Fruit fly (Drosophila melanogaster) whole organism, embryonic: ENCODE data around the gene VhaAC39-1.

Experiments
- CG10543 ChIP-seq: fragments of 200-800 bp; sonication (Bioruptor generic); optimal IDR thresholded peaks from 3 replicates; lab custom pipeline; 2017; ENCODE audit warnings: missing biosample characterization, mild to moderate bottlenecking, missing genetic modification characterization, moderate library complexity
- CG10565 ChIP-seq: fragments of 200-800 bp; sonication (Bioruptor generic); optimal IDR thresholded peaks from 3 replicates; lab custom pipeline; 2016; ENCODE audit warnings: missing biosample characterization, mild to moderate bottlenecking, missing genetic modification characterization
- CG11085 ChIP-seq: fragments of 200-800 bp; sonication (Bioruptor generic); IDR thresholded peaks from 2 replicates; pipeline ENCODE4 v1.3.6; 2022; ENCODE audit warnings: missing biosample characterization, missing genetic modification characterization
- CG12391 ChIP-seq: fragments of 200-800 bp; sonication (Bioruptor generic); optimal IDR thresholded peaks from 3 replicates; lab custom pipeline; 2018; ENCODE audit warnings: missing biosample characterization, mild to moderate bottlenecking, missing genetic modification characterization, moderate library complexity
- CG13775 ChIP-seq: fragments of 200-800 bp; sonication (Bioruptor generic); optimal IDR thresholded peaks from 3 replicates; lab custom pipeline; 2017; ENCODE audit warnings: missing biosample characterization, mild to moderate bottlenecking, missing genetic modification characterization
- CG14014 ChIP-seq: fragments of 200-800 bp; sonication (Bioruptor generic); IDR thresholded peaks from 2 replicates; pipeline ENCODE4 v1.3.6; 2022; ENCODE audit warnings: missing biosample characterization, missing genetic modification characterization
- CG14441 ChIP-seq: fragments of 200-800 bp; sonication (Bioruptor generic); IDR thresholded peaks from 2 replicates; pipeline ENCODE4 v1.3.6; 2022; ENCODE audit warnings: missing biosample characterization, missing genetic modification characterization
- CG14667 ChIP-seq: fragments of 200-800 bp; sonication (Bioruptor generic); IDR thresholded peaks from 2 replicates; pipeline ENCODE4 v1.3.6; 2022; ENCODE audit warnings: missing biosample characterization, missing genetic modification characterization
- CG1603 ChIP-seq: fragments of 200-800 bp; sonication (Bioruptor generic); optimal IDR thresholded peaks from 2 replicates; lab custom pipeline; 2019; ENCODE audit warnings: missing biosample characterization, mild to moderate bottlenecking, missing genetic modification characterization, moderate library complexity
- CG1647 ChIP-seq: fragments of 200-800 bp; sonication (Bioruptor generic); optimal IDR thresholded peaks from 3 replicates; lab custom pipeline; 2016; ENCODE audit warnings: missing biosample characterization, missing genetic modification characterization
- CG16779 ChIP-seq: fragments of 200-800 bp; sonication (Bioruptor generic); IDR thresholded peaks from 2 replicates; pipeline ENCODE4 v1.3.6; 2022; ENCODE audit warnings: missing biosample characterization, missing genetic modification characterization
- CG16813 ChIP-seq: fragments of 200-800 bp; sonication (Bioruptor generic); IDR thresholded peaks from 3 replicates; pipeline ENCODE4 v1.3.6; 2022; ENCODE audit warnings: missing biosample characterization, missing genetic modification characterization; ENCODE audit not compliant: partially characterized antibody
- CG16815 ChIP-seq: fragments of 200-800 bp; sonication (Bioruptor generic); optimal IDR thresholded peaks from 3 replicates; lab custom pipeline; 2017; ENCODE audit warnings: missing biosample characterization, mild to moderate bottlenecking, missing genetic modification characterization
- CG17186 ChIP-seq: fragments of 200-800 bp; sonication (Bioruptor generic); optimal IDR thresholded peaks from 3 replicates; lab custom pipeline; 2017; ENCODE audit warnings: missing biosample characterization, missing genetic modification reagents, missing genetic modification characterization
- CG2129 ChIP-seq: fragments of 200-800 bp; sonication (Bioruptor generic); IDR thresholded peaks from 2 replicates; pipeline ENCODE4 v1.3.6; 2022; ENCODE audit warnings: missing biosample characterization, missing genetic modification characterization; ENCODE audit not compliant: partially characterized antibody
- CG30403 ChIP-seq: fragments of 200-800 bp; sonication (Bioruptor generic); optimal IDR thresholded peaks from 3 replicates; lab custom pipeline; 2016; ENCODE audit warnings: missing biosample characterization, missing genetic modification characterization
- CG4404 ChIP-seq: fragments of 200-800 bp; sonication (Bioruptor generic); IDR thresholded peaks from 2 replicates; pipeline ENCODE4 v1.3.6; 2022; ENCODE audit warnings: missing biosample characterization, missing genetic modification characterization
- CG5953 ChIP-seq: fragments of 200-800 bp; sonication (Bioruptor generic); IDR thresholded peaks from 2 replicates; pipeline ENCODE4 v1.3.6; 2022; ENCODE audit warnings: missing biosample characterization, missing genetic modification characterization
- CG6254 ChIP-seq: fragments of 200-800 bp; sonication (Bioruptor generic); optimal IDR thresholded peaks from 3 replicates; lab custom pipeline; 2017; ENCODE audit warnings: mild to moderate bottlenecking, missing biosample characterization, missing genetic modification reagents, missing genetic modification characterization
- CG6854 ChIP-seq: fragments of 200-800 bp; sonication (Bioruptor generic); optimal IDR thresholded peaks from 3 replicates; lab custom pipeline; 2017; ENCODE audit warnings: missing biosample characterization, mild to moderate bottlenecking, missing genetic modification characterization
- CG7357 ChIP-seq: fragments of 200-800 bp; sonication (Bioruptor generic); IDR thresholded peaks from 3 replicates; pipeline ENCODE4 v1.3.6; 2022; ENCODE audit warnings: missing biosample characterization, missing genetic modification characterization
- CG7745 ChIP-seq: fragments of 200-800 bp; sonication (Bioruptor generic); optimal IDR thresholded peaks from 2 replicates; lab custom pipeline; 2018; ENCODE audit warnings: missing biosample characterization, mild to moderate bottlenecking, missing genetic modification characterization, moderate library complexity
- CG7963 ChIP-seq: fragments of 200-800 bp; sonication (Bioruptor generic); IDR thresholded peaks from 3 replicates; pipeline ENCODE4 v1.3.6; 2022; ENCODE audit warnings: missing biosample characterization, missing genetic modification characterization; ENCODE audit not compliant: partially characterized antibody
- CG8359 ChIP-seq: fragments of 200-800 bp; sonication (Bioruptor generic); optimal IDR thresholded peaks from 2 replicates; lab custom pipeline; 2017; ENCODE audit warnings: missing biosample characterization, mild to moderate bottlenecking, missing genetic modification characterization, borderline replicate concordance
- CG8388 ChIP-seq: fragments of 200-800 bp; sonication (Bioruptor generic); optimal IDR thresholded peaks from 2 replicates; lab custom pipeline; 2019; ENCODE audit warnings: missing biosample characterization, mild to moderate bottlenecking, missing genetic modification characterization, moderate library complexity
- CG8478 ChIP-seq: fragments of >200 bp; optimal IDR thresholded peaks from 2 replicates; lab custom pipeline; 2018
- CG9817 ChIP-seq: fragments of 200-800 bp; sonication (Bioruptor generic); optimal IDR thresholded peaks from 2 replicates; lab custom pipeline; 2018; ENCODE audit warnings: missing biosample characterization, mild to moderate bottlenecking, missing genetic modification characterization, moderate library complexity
- D19B ChIP-seq: fragments of 200-800 bp; sonication (Bioruptor generic); optimal IDR thresholded peaks from 2 replicates; lab custom pipeline; 2017; ENCODE audit warnings: missing biosample characterization, mild to moderate bottlenecking, missing genetic modification characterization
- Dll ChIP-seq: fragments of 200-800 bp; sonication (Bioruptor generic); IDR thresholded peaks from 4 replicates; pipeline ENCODE4 v1.3.6; 2022; ENCODE audit warnings: missing biosample characterization, missing genetic modification characterization; ENCODE audit not compliant: partially characterized antibody
- Ets97D ChIP-seq: fragments of 200-800 bp; sonication (Bioruptor generic); optimal IDR thresholded peaks from 3 replicates; lab custom pipeline; 2016; ENCODE audit warnings: missing biosample characterization, missing genetic modification characterization
- Gsc ChIP-seq: fragments of 200-800 bp; sonication (Bioruptor generic); IDR thresholded peaks from 2 replicates; pipeline ENCODE4 v1.3.6; 2022; ENCODE audit warnings: missing biosample characterization, missing genetic modification characterization
- H15 ChIP-seq: fragments of 200-800 bp; sonication (Bioruptor generic); IDR thresholded peaks from 3 replicates; pipeline ENCODE4 v1.3.6; 2022; ENCODE audit warnings: missing biosample characterization, missing genetic modification characterization
- HmgZ ChIP-seq: fragments of 200-800 bp; sonication (Bioruptor generic); optimal IDR thresholded peaks from 2 replicates; lab custom pipeline; 2018; ENCODE audit warnings: missing biosample characterization, mild to moderate bottlenecking, missing genetic modification characterization
- Hr78 ChIP-seq, 2 experiments: fragments of 200-800 bp in 1 of 2; fragments of >200 bp in 1 of 2; sonication (Bioruptor generic) in 1 of 2; optimal IDR thresholded peaks; 2 replicates each; lab custom pipeline; 2017 to 2019; ENCODE audit warnings: missing biosample characterization in 2 of 2, missing genetic modification characterization in 2 of 2, mild to moderate bottlenecking in 1 of 2, moderate library complexity in 1 of 2
- Vsx1 ChIP-seq: fragments of 200-800 bp; sonication (Bioruptor generic); optimal IDR thresholded peaks from 2 replicates; lab custom pipeline; 2017; ENCODE audit warnings: missing biosample characterization, mild to moderate bottlenecking, missing genetic modification characterization, missing genetic modification reagents
- bab2 ChIP-seq: fragments of 200-800 bp; sonication (Bioruptor generic); optimal IDR thresholded peaks from 2 replicates; lab custom pipeline; 2016; ENCODE audit warnings: missing biosample characterization, missing genetic modification characterization
- cad ChIP-seq: fragments of >200 bp; optimal IDR thresholded peaks from 2 replicates; lab custom pipeline; 2017; ENCODE audit warnings: missing biosample characterization, missing genetic modification characterization
- ewg ChIP-seq: fragments of 200-800 bp; sonication (Bioruptor generic); optimal IDR thresholded peaks from 3 replicates; lab custom pipeline; 2017; ENCODE audit warnings: mild to moderate bottlenecking, missing biosample characterization, missing genetic modification reagents, missing genetic modification characterization
- fru ChIP-seq: fragments of >200 bp; optimal IDR thresholded peaks from 2 replicates; lab custom pipeline; 2017
- hbn ChIP-seq: fragments of 200-800 bp; sonication (Bioruptor generic); IDR thresholded peaks from 2 replicates; pipeline ENCODE4 v1.3.6; 2022; ENCODE audit warnings: missing biosample characterization, missing genetic modification characterization; ENCODE audit not compliant: partially characterized antibody
- ind ChIP-seq: fragments of 200-800 bp; sonication (Bioruptor generic); optimal IDR thresholded peaks from 3 replicates; lab custom pipeline; 2016; ENCODE audit warnings: missing biosample characterization, missing genetic modification characterization
- insv ChIP-seq, 2 experiments: fragments of 200-800 bp; sonication (Bioruptor generic); optimal IDR thresholded peaks; 3 replicates each; lab custom pipeline; 2016 to 2018; ENCODE audit warnings: missing biosample characterization in 2 of 2, missing genetic modification characterization in 2 of 2
- inv ChIP-seq: fragments of 200-800 bp; sonication (Bioruptor generic); IDR thresholded peaks from 2 replicates; pipeline ENCODE4 v1.3.6; 2022; ENCODE audit warnings: missing biosample characterization, missing genetic modification characterization; ENCODE audit not compliant: partially characterized antibody
- kni ChIP-seq: fragments of 200-800 bp; sonication (Bioruptor generic); optimal IDR thresholded peaks from 3 replicates; lab custom pipeline; 2017; ENCODE audit warnings: mild to moderate bottlenecking, missing biosample characterization, missing genetic modification reagents, missing genetic modification characterization
- lmd ChIP-seq: fragments of 200-800 bp; sonication (Bioruptor generic); IDR thresholded peaks from 2 replicates; pipeline ENCODE4 v1.3.6; 2022; ENCODE audit warnings: missing biosample characterization, missing genetic modification characterization
- pnt ChIP-seq: fragments of 200-800 bp; sonication (Bioruptor generic); optimal IDR thresholded peaks from 3 replicates; lab custom pipeline; 2016; ENCODE audit warnings: missing biosample characterization, missing genetic modification characterization
- salm ChIP-seq: fragments of 200-800 bp; sonication (Bioruptor generic); optimal IDR thresholded peaks from 2 replicates; lab custom pipeline; 2018; ENCODE audit warnings: missing biosample characterization, mild to moderate bottlenecking, missing genetic modification characterization
- sim ChIP-seq: fragments of 200-800 bp; sonication (Bioruptor generic); IDR thresholded peaks from 2 replicates; pipeline ENCODE4 v1.3.6; 2022; ENCODE audit warnings: missing biosample characterization, missing genetic modification characterization
- unc-4 ChIP-seq: fragments of 200-800 bp; sonication (Bioruptor generic); IDR thresholded peaks from 2 replicates; pipeline ENCODE4 v1.3.6; 2022; ENCODE audit warnings: missing biosample characterization, missing genetic modification characterization; ENCODE audit not compliant: partially characterized antibody
- zfh2 ChIP-seq: fragments of 200-800 bp; sonication (Bioruptor generic); optimal IDR thresholded peaks from 2 replicates; lab custom pipeline; 2016; ENCODE audit warnings: missing biosample characterization, missing genetic modification characterization

Gene VhaAC39-1

dm6 chrX:3868456-3869023 lies 12.0 kb upstream of the VhaAC39-1 start, which contains the start of gene CG2930 (continued):
- TF ChIP-seq CG12391 (tag; lab: Kevin White, UChicago) (peak; percentile 85), Dll (GFP tag; lab: Robert Waterston, UW) (no peak), sim (peak; percentile 82), CG11085 (GFP tag; lab: Robert Waterston, UW) (peak; percentile 54; the same call in 1 of the 2 replicates), salm (tag; lab: Kevin White, UChicago) (peak; percentile 78), CG5953 (GFP tag; lab: Robert Waterston, UW) (peak; percentile 86), zfh2 (GFP tag; lab: Kevin White, UChicago) (no peak), Gsc (GFP tag; lab: Robert Waterston, UW) (peak; percentile 67), CG1603 (tag; lab: Kevin White, UChicago) (peak; percentile 93), hbn (no peak), inv (GFP tag; lab: Robert Waterston, UW) (no peak), fru (no peak), CG7357 (GFP tag; lab: Robert Waterston, UW) (peak; percentile 78; the same call in 2 of the 3 replicates), D19B (GFP tag; lab: Kevin White, UChicago) (peak; percentile 9), CG8478 (lab: Kevin White, UChicago) (no peak), CG14014 (GFP tag; lab: Robert Waterston, UW) (peak; percentile 78), Hr78 (GFP tag; optimal IDR thresholded peaks at IDR 0.05; lab: Kevin White, UChicago) (peak in 1 of 2 experiments; percentile 35), CG8359 (GFP tag; lab: Kevin White, UChicago) (peak; percentile 65), CG14667 (peak; percentile 82), CG17186 (GFP tag; lab: Kevin White, UChicago) (peak; percentile 74), CG4404 (GFP tag; lab: Robert Waterston, UW) (peak; percentile 63), CG14441 (GFP tag; lab: Robert Waterston, UW) (peak; percentile 90), ind (GFP tag; lab: Kevin White, UChicago) (peak; percentile 86), insv (GFP tag; optimal IDR thresholded peaks at IDR 0.05; lab: Kevin White, UChicago) (no peak), CG7745 (tag; lab: Kevin White, UChicago) (no peak), CG13775 (GFP tag; lab: Kevin White, UChicago) (peak; percentile 73), Ets97D (GFP tag; lab: Kevin White, UChicago) (peak; percentile 34), unc-4 (no peak), H15 (peak; percentile 89), CG10543 (no peak), CG16813 (GFP tag; lab: Robert Waterston, UW) (no peak), CG10565 (GFP tag; lab: Kevin White, UChicago) (peak; percentile 35), CG30403 (GFP tag; lab: Kevin White, UChicago) (peak; percentile 77), cad (no peak), CG16779 (peak; percentile 53; the same call in 1 of the 2 replicates), CG6854 (peak; percentile 52), CG16815 (GFP tag; lab: Kevin White, UChicago) (peak; percentile 49), HmgZ (peak; percentile 28), CG2129 (GFP tag; lab: Robert Waterston, UW) (no peak), CG8388 (peak; percentile 83), CG7963 (GFP tag; lab: Robert Waterston, UW) (no peak), CG1647 (GFP tag; lab: Kevin White, UChicago) (peak; percentile 71), CG9817 (tag; lab: Kevin White, UChicago) (peak; percentile 59), lmd (GFP tag; lab: Robert Waterston, UW) (peak; percentile 89), ewg (GFP tag; lab: Kevin White, UChicago) (peak; percentile 81), kni (GFP tag; lab: Kevin White, UChicago) (no peak), pnt (GFP tag; lab: Kevin White, UChicago) (peak; percentile 86), bab2 (GFP tag; lab: Kevin White, UChicago) (peak; percentile 83), Vsx1 (GFP tag; lab: Kevin White, UChicago) (no peak), CG6254 (peak; percentile 82)
